Worm (Caenorhabditis elegans) whole organism, L4 larva: ENCODE measurements around the gene F47B8.10.

Experiments
- D1046.2 ChIP-seq: fragments of 200-800 bp; sonication (Bioruptor generic); IDR thresholded peaks from 2 replicates; pipeline ENCODE4 v1.3.6; 2022; ENCODE audit warnings: missing genetic modification characterization, missing compliant biosample characterization
- F10B5.3 ChIP-seq: sonication (generic microtip); optimal IDR thresholded peaks from 2 replicates; lab custom pipeline; 2016; ENCODE audit warnings: mild to moderate bottlenecking, missing genetic modification characterization, missing compliant biosample characterization
- F37D6.2 ChIP-seq: sonication (generic microtip); optimal IDR thresholded peaks from 2 replicates; lab custom pipeline; 2016; ENCODE audit warnings: mild to moderate bottlenecking, missing genetic modification characterization, missing compliant biosample characterization
- T26A8.4 ChIP-seq: fragments of 200-800 bp; sonication (Bioruptor generic); IDR thresholded peaks from 2 replicates; pipeline ENCODE4 v1.3.6; 2022; ENCODE audit warnings: missing genetic modification characterization, missing compliant biosample characterization
- Y48G9A.11 ChIP-seq: fragments of 200-800 bp; sonication (Bioruptor generic); IDR thresholded peaks from 2 replicates; pipeline ENCODE4 v1.3.6; 2022; ENCODE audit warnings: missing genetic modification reagents, missing genetic modification characterization, missing compliant biosample characterization
- Y5F2A.4 ChIP-seq: fragments of 200-800 bp; sonication (Bioruptor generic); optimal IDR thresholded peaks from 2 replicates; lab custom pipeline; 2018; ENCODE audit warnings: mild to moderate bottlenecking, missing genetic modification characterization, missing compliant biosample characterization
- aha-1 ChIP-seq: fragments of 150-350 bp; peaks from one replicate; lab custom pipeline; 2014; ENCODE audit warnings: missing biosample characterization, missing genetic modification characterization
- aly-2 ChIP-seq: sonication (generic microtip); optimal IDR thresholded peaks from 2 replicates; lab custom pipeline; 2018; ENCODE audit warnings: missing biosample characterization, missing genetic modification characterization
- ama-1 ChIP-seq: fragments of 150-350 bp; optimal IDR thresholded peaks from 2 replicates; lab custom pipeline; 2014; ENCODE audit warnings: inconsistent platforms, mixed read lengths
- cey-2 ChIP-seq: sonication (generic microtip); optimal IDR thresholded peaks from 3 replicates; lab custom pipeline; 2017; ENCODE audit warnings: missing genetic modification characterization, mild to moderate bottlenecking, missing compliant biosample characterization, antibody characterized with exemption, borderline replicate concordance; ENCODE audit not compliant: insufficient read depth
- daf-19 ChIP-seq: fragments of 200-800 bp; sonication (Bioruptor generic); conservative IDR thresholded peaks from 2 replicates; pipeline ENCODE4 v1.3.6; 2022; ENCODE audit warnings: missing genetic modification characterization, missing compliant biosample characterization
- daf-8 ChIP-seq: fragments of 200-800 bp; sonication (Bioruptor generic); IDR thresholded peaks from 2 replicates; pipeline ENCODE4 v1.3.6; 2022; ENCODE audit warnings: missing genetic modification characterization, missing compliant biosample characterization
- dmd-8 ChIP-seq: fragments of 200-800 bp; sonication (Bioruptor generic); IDR thresholded peaks from 2 replicates; pipeline ENCODE4 v1.3.6; 2022; ENCODE audit warnings: missing genetic modification characterization, missing compliant biosample characterization
- dmd-9 ChIP-seq: fragments of 200-800 bp; sonication (Bioruptor generic); IDR thresholded peaks from 2 replicates; pipeline ENCODE4 v1.3.6; 2022; ENCODE audit warnings: missing genetic modification reagents, missing genetic modification characterization, missing compliant biosample characterization
- dve-1 ChIP-seq: sonication (generic microtip); optimal IDR thresholded peaks from 2 replicates; lab custom pipeline; 2017; ENCODE audit warnings: antibody characterized with exemption, mild to moderate bottlenecking, missing genetic modification characterization, missing compliant biosample characterization; ENCODE audit not compliant: insufficient read depth
- fkh-10 ChIP-seq: fragments of 150-350 bp; optimal IDR thresholded peaks from 2 replicates; lab custom pipeline; 2014; ENCODE audit warnings: missing biosample characterization, missing genetic modification reagents, missing genetic modification characterization
- gei-8 ChIP-seq: fragments of 200-800 bp; sonication (Bioruptor generic); optimal IDR thresholded peaks from 2 replicates; lab custom pipeline; 2018; ENCODE audit warnings: mild to moderate bottlenecking, missing genetic modification characterization, missing compliant biosample characterization
- hlh-11 ChIP-seq: fragments of 200-800 bp; sonication (Bioruptor generic); optimal IDR thresholded peaks from 2 replicates; lab custom pipeline; 2018; ENCODE audit warnings: mild to moderate bottlenecking, missing genetic modification characterization, missing compliant biosample characterization
- hlh-30 ChIP-seq: sonication (generic microtip); optimal IDR thresholded peaks from 2 replicates; lab custom pipeline; 2017; ENCODE audit warnings: antibody characterized with exemption, mild to moderate bottlenecking, missing genetic modification characterization, missing compliant biosample characterization; ENCODE audit not compliant: insufficient read depth
- lim-7 ChIP-seq: fragments of 200-800 bp; sonication (Bioruptor generic); IDR thresholded peaks from 2 replicates; pipeline ENCODE4 v1.3.6; 2022; ENCODE audit warnings: missing genetic modification characterization, missing compliant biosample characterization
- lin-13 ChIP-seq: fragments of 150-350 bp; optimal IDR thresholded peaks from 2 replicates; lab custom pipeline; 2014; ENCODE audit warnings: missing biosample characterization, missing genetic modification reagents, missing genetic modification characterization
- lin-29 ChIP-seq: fragments of 200-800 bp; sonication (Bioruptor generic); IDR thresholded peaks from 2 replicates; pipeline ENCODE4 v1.3.6; 2022; ENCODE audit warnings: missing genetic modification reagents, missing genetic modification characterization, missing compliant biosample characterization
- madf-9 ChIP-seq: fragments of 200-800 bp; sonication (Bioruptor generic); conservative IDR thresholded peaks from 2 replicates; pipeline ENCODE4 v1.3.6; 2022; ENCODE audit warnings: missing genetic modification reagents, missing genetic modification characterization, missing compliant biosample characterization
- mdl-1 ChIP-seq, 2 experiments: fragments of 150-350 bp in 1 of 2; sonication (generic microtip) in 1 of 2; optimal IDR thresholded peaks; 2 replicates each; lab custom pipeline; 2014 to 2017; ENCODE audit warnings: missing biosample characterization in 2 of 2, missing genetic modification characterization in 2 of 2
- mxl-2 ChIP-seq: fragments of 200-800 bp; sonication (Bioruptor generic); conservative IDR thresholded peaks from 2 replicates; pipeline ENCODE4 v1.3.6; 2022; ENCODE audit warnings: missing genetic modification reagents, missing genetic modification characterization, missing compliant biosample characterization
- mxl-3 ChIP-seq: fragments of 200-800 bp; sonication (Bioruptor generic); optimal IDR thresholded peaks from 2 replicates; lab custom pipeline; 2018; ENCODE audit warnings: mild to moderate bottlenecking, missing genetic modification characterization, missing compliant biosample characterization
- nhr-102 ChIP-seq: sonication (generic microtip); optimal IDR thresholded peaks from 2 replicates; lab custom pipeline; 2016; ENCODE audit warnings: mild to moderate bottlenecking, missing genetic modification characterization, moderate library complexity, missing compliant biosample characterization
- nhr-11 ChIP-seq: fragments of 150-350 bp; optimal IDR thresholded peaks from 2 replicates; lab custom pipeline; 2014; ENCODE audit warnings: missing biosample characterization, missing genetic modification characterization
- nhr-111 ChIP-seq: fragments of 200-800 bp; sonication (Bioruptor generic); optimal IDR thresholded peaks from 2 replicates; lab custom pipeline; 2018; ENCODE audit warnings: mild to moderate bottlenecking, missing genetic modification characterization, missing compliant biosample characterization
- nhr-237 ChIP-seq: sonication (generic microtip); optimal IDR thresholded peaks from 2 replicates; lab custom pipeline; 2017; ENCODE audit warnings: missing biosample characterization, missing genetic modification characterization
- nhr-28 ChIP-seq: fragments of 150-350 bp; optimal IDR thresholded peaks from 2 replicates; lab custom pipeline; 2014; ENCODE audit warnings: missing biosample characterization, missing genetic modification characterization
- nhr-48 ChIP-seq: sonication (generic microtip); optimal IDR thresholded peaks from 2 replicates; lab custom pipeline; 2016; ENCODE audit warnings: mild to moderate bottlenecking, missing genetic modification characterization, missing compliant biosample characterization
- nhr-6 ChIP-seq: fragments of 150-350 bp; optimal IDR thresholded peaks from 2 replicates; lab custom pipeline; 2014; ENCODE audit warnings: missing biosample characterization, missing genetic modification characterization
- pha-4 ChIP-seq, 2 experiments: fragments of 150-350 bp in 1 of 2; fragments of 200-800 bp in 1 of 2; sonication (Bioruptor generic) in 1 of 2; IDR thresholded peaks in 1 of 2; optimal IDR thresholded peaks in 1 of 2; 2 replicates each; pipeline versions ENCODE4 v1.3.6 to Lab custom; 2014 to 2022; ENCODE audit warnings: missing genetic modification characterization in 2 of 2, missing genetic modification reagents in 2 of 2, missing biosample characterization in 1 of 2, missing compliant biosample characterization in 1 of 2
- set-16 ChIP-seq: fragments of 200-800 bp; sonication (Bioruptor generic); IDR thresholded peaks from 2 replicates; pipeline ENCODE4 v1.3.6; 2022; ENCODE audit warnings: missing genetic modification reagents, missing genetic modification characterization, missing compliant biosample characterization
- spr-3 ChIP-seq: fragments of 200-800 bp; sonication (Bioruptor generic); optimal IDR thresholded peaks from 2 replicates; lab custom pipeline; 2018; ENCODE audit warnings: mild to moderate bottlenecking, missing genetic modification characterization, missing compliant biosample characterization
- vab-7 ChIP-seq: fragments of 200-800 bp; sonication (Bioruptor generic); IDR thresholded peaks from 2 replicates; pipeline ENCODE4 v1.3.6; 2022; ENCODE audit warnings: missing genetic modification reagents, missing genetic modification characterization, missing compliant biosample characterization
- zag-1 ChIP-seq: fragments of 150-350 bp; optimal IDR thresholded peaks from 2 replicates; lab custom pipeline; 2014; ENCODE audit warnings: missing biosample characterization, missing genetic modification characterization
- ztf-7 ChIP-seq: fragments of 150-350 bp; optimal IDR thresholded peaks from 2 replicates; lab custom pipeline; 2014; ENCODE audit warnings: missing biosample characterization, missing genetic modification characterization

F47B8.10 gene

DNA sequence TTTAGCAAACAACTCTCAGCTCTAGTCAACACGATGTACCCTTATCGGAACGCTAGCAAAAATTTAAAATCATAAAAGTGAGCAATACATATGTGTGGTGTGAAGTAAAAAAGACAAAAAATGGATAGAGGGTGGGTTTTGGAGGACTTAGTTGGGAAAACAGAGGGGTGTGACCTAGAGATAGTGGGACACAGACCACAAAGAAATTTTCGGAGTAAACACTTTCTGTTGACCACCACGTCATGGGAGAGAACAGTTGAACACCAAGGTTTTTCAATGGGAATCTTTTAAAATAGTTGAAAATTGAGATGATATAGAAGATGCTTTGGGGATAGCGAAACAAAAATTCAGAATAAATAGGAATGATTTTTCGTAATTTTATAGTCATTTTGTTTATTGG is 24.6 kb upstream of the F47B8.10 start:
- TF ChIP-seq hlh-30 (tag; lab: Kevin White, UChicago), result peak; percentile 47
- peak; percentile 20 for TF ChIP-seq nhr-28 (tag; lab: Kevin White, UChicago)
- no peak for TF ChIP-seq daf-8 (GFP tag; lab: Robert Waterston, UW)

DNA sequence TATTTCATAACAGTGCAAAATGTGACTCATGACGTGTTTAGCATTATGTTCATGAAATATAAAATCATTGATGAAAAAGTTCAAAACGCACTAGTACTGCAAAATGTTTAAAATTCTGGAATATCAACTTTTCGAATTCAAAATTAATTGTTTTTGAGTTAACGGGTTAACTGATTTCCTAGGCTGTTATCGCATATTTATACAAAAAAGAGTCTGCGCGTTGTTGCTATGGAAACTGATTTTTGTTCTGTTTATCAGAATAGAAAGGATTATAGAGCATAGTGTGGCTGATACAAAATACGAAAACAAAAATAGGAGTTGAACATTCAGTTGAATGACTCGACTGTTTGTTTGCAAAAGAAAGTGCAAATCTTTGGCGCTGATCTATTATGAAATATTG is 24.2 kb upstream of the F47B8.10 start:
- TF ChIP-seq nhr-11, result peak; percentile 29
- TF ChIP-seq lin-29 (GFP tag; lab: Robert Waterston, UW), result no peak
- no peak for TF ChIP-seq lim-7 (GFP tag; lab: Robert Waterston, UW)
- TF ChIP-seq nhr-102, result no peak

DNA sequence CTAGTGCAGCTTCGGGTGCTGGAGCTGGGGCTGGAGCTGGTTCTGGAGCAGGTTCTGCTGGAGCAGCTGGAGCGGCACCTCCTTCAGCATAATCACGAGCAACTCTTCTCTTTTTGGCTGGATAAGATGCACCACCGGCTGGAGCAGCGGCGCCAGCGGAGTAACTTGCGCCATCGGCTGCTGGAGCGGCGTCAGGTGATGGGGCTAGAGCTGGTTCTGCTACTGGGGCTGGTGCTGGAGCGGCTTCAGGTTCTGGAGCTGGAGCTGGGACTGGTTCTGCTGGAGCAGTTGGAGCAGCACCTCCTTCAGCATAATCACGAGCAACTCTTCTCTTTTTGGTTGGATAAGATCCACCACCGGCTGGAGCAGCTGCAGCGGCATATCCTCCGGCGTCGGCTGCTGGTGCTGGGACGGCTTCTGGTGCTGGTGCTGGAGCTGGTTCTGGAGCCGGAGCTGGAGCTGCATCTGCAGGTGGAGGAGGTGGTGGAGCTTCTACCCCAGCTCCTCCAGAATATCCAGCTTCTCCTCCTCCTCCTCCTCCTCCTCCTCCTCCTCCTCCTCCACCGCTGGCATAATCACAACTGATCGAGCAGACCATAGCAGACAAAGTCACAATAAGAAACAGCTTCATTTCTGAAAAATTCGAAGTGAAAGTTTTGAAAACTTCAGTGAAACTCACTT is 22.5 kb upstream of the F47B8.10 start, which contains the start of gene F47B8.13:
TSS of gene F47B8.13 (minus strand) at position 631 of the 681 bp plus-strand sequence.
- no peak for TF ChIP-seq mdl-1 (tag; optimal IDR thresholded peaks at IDR 0.05; lab: Kevin White, UChicago)
- TF ChIP-seq D1046.2, result 0 out of 2 replicates have a peak, but pooled peaks have one; percentile 4
- peak; percentile 21 for TF ChIP-seq aha-1 (tag; lab: Kevin White, UChicago)
- TF ChIP-seq set-16 (GFP tag; lab: Robert Waterston, UW), result peak; percentile 96

DNA sequence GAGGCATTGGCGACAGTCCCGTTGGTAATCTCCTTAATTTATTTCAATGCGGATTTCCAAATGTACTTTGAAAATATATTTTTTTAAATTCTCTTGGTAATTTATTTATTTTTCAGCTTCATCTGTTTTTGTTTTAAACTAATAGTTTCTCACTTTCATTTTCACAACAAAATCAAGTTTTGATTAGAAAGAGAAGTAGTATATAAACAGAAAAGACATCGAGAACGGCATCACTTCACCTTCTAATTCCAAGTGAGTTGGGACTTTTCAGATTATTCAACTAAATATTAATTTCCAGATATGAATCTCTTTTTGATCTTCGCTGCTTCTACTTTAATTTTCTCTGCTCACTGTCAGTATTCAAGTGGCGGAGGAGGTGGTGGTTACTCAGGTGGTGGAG is 21.5 kb upstream of the F47B8.10 start, which contains the start of gene F47B8.14:
TSS of gene F47B8.14 (plus strand) at position 301 of the 400 bp plus-strand sequence.
- TF ChIP-seq dmd-8 (GFP tag; lab: Robert Waterston, UW), result no peak
- no peak for TF ChIP-seq cey-2 (tag; lab: Kevin White, UChicago)
- TF ChIP-seq lin-13 (GFP tag; lab: Kevin White, UChicago), result no peak
- TF ChIP-seq fkh-10 (GFP tag; lab: Kevin White, UChicago), result no peak
- TF ChIP-seq T26A8.4, result no peak
- no peak for TF ChIP-seq Y5F2A.4 (GFP tag; lab: Kevin White, UChicago)
- no peak for TF ChIP-seq ztf-7
- TF ChIP-seq vab-7 (GFP tag; lab: Robert Waterston, UW), result no peak
- no peak for TF ChIP-seq nhr-6
- no peak for TF ChIP-seq lim-7 (GFP tag; lab: Robert Waterston, UW)
- TF ChIP-seq nhr-111, result no peak
- no peak for TF ChIP-seq zag-1 (tag; lab: Kevin White, UChicago)
- no peak for TF ChIP-seq F10B5.3 (tag; lab: Kevin White, UChicago)
- TF ChIP-seq Y48G9A.11 (GFP tag; lab: Robert Waterston, UW), result no peak
- TF ChIP-seq daf-19 (GFP tag; lab: Robert Waterston, UW), result no peak
- TF ChIP-seq lin-29 (GFP tag; lab: Robert Waterston, UW), result no peak

DNA sequence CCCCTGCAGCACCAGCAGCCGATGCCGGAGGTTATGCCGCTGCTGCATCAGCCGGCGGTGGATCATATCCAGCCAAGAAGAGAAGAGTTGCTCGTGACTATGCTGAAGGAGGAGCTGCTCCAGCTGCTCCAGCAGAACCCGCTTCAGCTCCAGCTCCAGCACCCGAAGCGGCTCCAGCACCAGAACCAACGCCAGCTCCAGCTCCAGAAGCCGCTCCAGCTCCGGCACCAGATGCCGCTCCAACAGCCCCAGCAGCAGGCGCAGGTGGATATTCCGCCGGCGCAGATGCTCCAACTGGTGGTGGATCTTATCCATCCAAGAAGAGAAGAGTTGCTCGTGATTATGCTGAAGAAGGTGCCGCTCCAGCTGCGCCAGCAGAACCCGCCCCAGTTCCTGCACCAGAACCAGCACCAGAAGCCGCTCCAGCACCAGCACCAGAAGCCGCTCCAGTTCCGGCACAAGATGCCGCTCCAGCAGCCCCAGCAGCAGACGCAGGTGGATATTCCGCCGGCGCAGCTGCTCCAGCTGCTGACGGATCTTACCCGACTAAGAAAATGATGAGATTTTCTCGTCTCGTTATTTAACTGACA is 20.9 kb upstream of the F47B8.10 start:
- TF ChIP-seq lim-7 (GFP tag; lab: Robert Waterston, UW) (0 out of 2 replicates have a peak, but pooled peaks have one; percentile 55), dmd-9 (peak; percentile 24; the same call in 1 of the 2 replicates), set-16 (GFP tag; lab: Robert Waterston, UW) (peak; percentile 99), dmd-8 (GFP tag; lab: Robert Waterston, UW) (0 out of 2 replicates have a peak, but pooled peaks have one; percentile 33), pha-4 (GFP tag; IDR thresholded peaks at IDR 0.05; lab: Robert Waterston, UW) (peak; percentile 33; the same call in 1 of the 2 replicates), pha-4 (tag; optimal IDR thresholded peaks at IDR 0.05; lab: Kevin White, UChicago) (no peak), madf-9 (GFP tag; lab: Robert Waterston, UW) (no peak)

DNA sequence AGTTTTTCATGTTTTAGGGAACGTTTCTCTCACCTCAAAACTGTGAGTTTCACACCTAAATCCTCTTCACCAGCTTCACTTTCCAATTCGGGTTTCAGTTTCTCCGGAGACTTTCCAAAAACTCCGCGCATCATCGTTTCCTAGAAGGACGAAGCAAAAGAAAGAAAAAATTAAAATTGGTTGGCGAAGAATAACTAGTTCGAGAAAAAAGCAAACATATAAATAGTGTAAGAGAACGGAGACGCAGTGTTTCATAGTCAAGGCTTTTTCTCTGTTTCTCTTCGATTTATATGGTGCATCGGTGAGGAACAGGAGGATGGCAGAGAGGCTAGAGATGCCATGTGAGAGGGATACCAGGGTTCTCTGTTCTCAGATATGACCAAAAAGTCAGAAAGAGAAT is 19.0 kb upstream of the F47B8.10 start, which contains the start of gene F47B8.3:
TSS of gene F47B8.3 (minus strand) at position 261 of the 400 bp plus-strand sequence.
- no peak for TF ChIP-seq lim-7 (GFP tag; lab: Robert Waterston, UW)
- TF ChIP-seq hlh-11 (tag; lab: Kevin White, UChicago), result peak; percentile 31
- TF ChIP-seq mxl-2 (GFP tag; lab: Robert Waterston, UW), result no peak
- TF ChIP-seq dmd-9, result no peak
- TF ChIP-seq F37D6.2, result no peak
- TF ChIP-seq dve-1 (tag; lab: Kevin White, UChicago), result peak; percentile 3
- TF ChIP-seq ama-1 (lab: Kevin White, UChicago), result no peak
- TF ChIP-seq gei-8 (GFP tag; lab: Kevin White, UChicago), result no peak
- TF ChIP-seq mxl-3 (GFP tag; lab: Kevin White, UChicago), result peak; percentile 12
- no peak for TF ChIP-seq nhr-237 (tag; lab: Kevin White, UChicago)
- no peak for TF ChIP-seq aly-2 (tag; lab: Kevin White, UChicago)
- TF ChIP-seq nhr-6, result peak; percentile 42
- no peak for TF ChIP-seq dmd-8 (GFP tag; lab: Robert Waterston, UW)
- TF ChIP-seq spr-3, result no peak
- no peak for TF ChIP-seq nhr-48 (tag; lab: Kevin White, UChicago)
